Fruit fly (Drosophila melanogaster): ENCODE measurements around the gene CG14422.
A peak's percentile ranks its signal among the peaks of the same experiment; 100 is the strongest.

CG14422 gene

dm6 chrX:2919742-2920141 is 23.4 kb upstream of the CG14422 start, which contains the start of gene CG3588 (continued):
- TF ChIP-seq peb (GFP tag; IDR thresholded peaks at IDR 0.05) (peak; percentile 42; the same call in 1 of the 2 replicates), Xbp1 (GFP tag; optimal IDR thresholded peaks at IDR 0.05) (peak; percentile 75)

- no peak for TF ChIP-seq Doc2 (GFP tag; IDR thresholded peaks at IDR 0.05)
- no peak for TF ChIP-seq pnt (GFP tag; optimal IDR thresholded peaks at IDR 0.05)
- no peak for TF ChIP-seq CG11560 (tag; IDR thresholded peaks at IDR 0.05)
- no peak for TF ChIP-seq Atf3 (GFP tag; optimal IDR thresholded peaks at IDR 0.05)
- TF ChIP-seq Kr (GFP tag; optimal IDR thresholded peaks at IDR 0.05), result no peak
- TF ChIP-seq CG1792 (GFP tag; optimal IDR thresholded peaks at IDR 0.05), result no peak
These were observed 16.0 kb upstream of the CG14422 start, which contains the start of gene CG14424 for dm6 chrX:2927158-2927557. CG14424 (minus strand) TSS chrX:2927258.

dm6 chrX:2929496-2929895 is 13.7 kb upstream of the CG14422 start, which contains the start of gene CG32793:
CG32793 (plus strand) TSS chrX:2929796.
- TF ChIP-seq CG10267 (tag; optimal IDR thresholded peaks at IDR 0.05) (no peak), Trl (optimal IDR thresholded peaks at IDR 0.05) (peak in 1 of 2 experiments; percentile 35), Trl (GFP tag; optimal IDR thresholded peaks at IDR 0.05) (no peak)

- TF ChIP-seq ara (GFP tag; IDR thresholded peaks at IDR 0.05), result no peak
- TF ChIP-seq gem (tag; optimal IDR thresholded peaks at IDR 0.05), result no peak
- TF ChIP-seq lmd (GFP tag; IDR thresholded peaks at IDR 0.05), result no peak
These were observed 8.4 kb upstream of the CG14422 start, which contains the start of gene CG3592 for dm6 chrX:2934827-2935226. CG3592 (plus strand) TSS chrX:2935127.

- TF ChIP-seq fd64A (GFP tag; optimal IDR thresholded peaks at IDR 0.05) (no peak), rib (GFP tag; IDR thresholded peaks at IDR 0.05) (no peak), CG32772 (GFP tag; IDR thresholded peaks at IDR 0.05) (no peak), CG4617 (GFP tag; optimal IDR thresholded peaks at IDR 0.05; ENCODE audit: borderline replicate concordance) (no peak)
These were observed 6.5 kb upstream of the CG14422 start, which contains the start of gene CG3598 for dm6 chrX:2936727-2937126. CG3598 (plus strand) TSS chrX:2937027.

dm6 chrX:2938556-2938955 is 4.6 kb upstream of the CG14422 start, which contains the start of gene CG14420:
CG14420 (plus strand) TSS chrX:2938856.
- TF ChIP-seq CG33557 (GFP tag; optimal IDR thresholded peaks at IDR 0.05) (no peak), CG34224 (GFP tag; IDR thresholded peaks at IDR 0.05; ENCODE audit: partially characterized antibody) (no peak), CG12104 (GFP tag; optimal IDR thresholded peaks at IDR 0.05) (no peak), MBD-R2 (GFP tag; IDR thresholded peaks at IDR 0.05) (no peak)

dm6 chrX:2941108-2941507 is 2.1 kb upstream of the CG14422 start, which contains the start of gene CG14421:
CG14421 (plus strand) TSS chrX:2941408.
- TF ChIP-seq CG3838 (GFP tag; optimal IDR thresholded peaks at IDR 0.05) (no peak), C15 (GFP tag; IDR thresholded peaks at IDR 0.05) (no peak), CG8765 (GFP tag; IDR thresholded peaks at IDR 0.05) (no peak), CG12219 (GFP tag; optimal IDR thresholded peaks at IDR 0.05) (no peak), CG15269 (tag; optimal IDR thresholded peaks at IDR 0.05) (no peak), CrebB (tag; optimal IDR thresholded peaks at IDR 0.05) (no peak), Blimp-1 (GFP tag; optimal IDR thresholded peaks at IDR 0.05) (no peak), CG1792 (GFP tag; optimal IDR thresholded peaks at IDR 0.05) (no peak), CG1024 (GFP tag; IDR thresholded peaks at IDR 0.05) (no peak), CG10267 (tag; optimal IDR thresholded peaks at IDR 0.05) (no peak), CG30020 (tag; optimal IDR thresholded peaks at IDR 0.05) (no peak), Six4 (GFP tag; optimal IDR thresholded peaks at IDR 0.05) (no peak), CG11504 (tag; optimal IDR thresholded peaks at IDR 0.05) (no peak), CG2712 (tag; optimal IDR thresholded peaks at IDR 0.05) (no peak), wor (GFP tag; IDR thresholded peaks at IDR 0.05) (no peak)

All from whole organism, embryonic.